Fruit fly (Drosophila melanogaster): ENCODE measurements around the gene Klp3A.

Klp3A gene

DNA sequence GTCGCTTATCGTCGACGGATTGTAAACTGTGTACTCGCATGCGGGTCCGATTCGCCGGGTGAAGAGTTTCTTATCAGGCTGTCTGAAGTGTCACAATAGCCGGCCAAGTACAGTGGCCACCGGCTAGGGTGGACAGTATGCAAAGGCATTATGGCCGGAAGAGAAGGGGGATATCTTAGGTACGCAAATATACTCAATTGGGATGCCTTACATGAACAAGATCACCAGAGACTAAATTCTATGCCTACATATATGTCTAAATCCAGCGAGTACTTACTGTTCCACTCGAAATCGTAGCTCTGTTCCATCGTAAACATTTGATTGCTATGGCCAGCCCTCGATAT lies 10.1 kb downstream of the Klp3A start (continued):
- TF ChIP-seq CG6654 (GFP tag; optimal IDR thresholded peaks at IDR 0.05): peak; percentile 71
- TF ChIP-seq insv (GFP tag; optimal IDR thresholded peaks at IDR 0.05): no peak
- TF ChIP-seq maf-S (GFP tag; optimal IDR thresholded peaks at IDR 0.05): peak; percentile 88
- no peak for TF ChIP-seq nerfin-2 (GFP tag; IDR thresholded peaks at IDR 0.05; ENCODE audit: partially characterized antibody)
- peak; percentile 94 for TF ChIP-seq CHES-1-like (GFP tag; optimal IDR thresholded peaks at IDR 0.05)
- peak; percentile 90 for TF ChIP-seq CG8765 (GFP tag; IDR thresholded peaks at IDR 0.05)
- TF ChIP-seq ash1 (GFP tag; optimal IDR thresholded peaks at IDR 0.05): peak; percentile 77
- peak; percentile 87 for TF ChIP-seq Chrac-16 (GFP tag; optimal IDR thresholded peaks at IDR 0.05)
- peak; percentile 86 for TF ChIP-seq sr (GFP tag; IDR thresholded peaks at IDR 0.05)
- TF ChIP-seq CG16779 (GFP tag; IDR thresholded peaks at IDR 0.05): peak; percentile 94
- peak; percentile 95 for TF ChIP-seq wdn (GFP tag; IDR thresholded peaks at IDR 0.05)
- TF ChIP-seq HLHmδ (GFP tag; optimal IDR thresholded peaks at IDR 0.05): no peak
- TF ChIP-seq CG18619 (GFP tag; optimal IDR thresholded peaks at IDR 0.05): peak; percentile 87
- TF ChIP-seq CG7963 (GFP tag; IDR thresholded peaks at IDR 0.05; ENCODE audit: partially characterized antibody): no peak
- TF ChIP-seq Abd-B (GFP tag; optimal IDR thresholded peaks at IDR 0.05): peak; percentile 82
- TF ChIP-seq CG9817 (tag; optimal IDR thresholded peaks at IDR 0.05): peak; percentile 84
- peak; percentile 77 for TF ChIP-seq CG12744 (GFP tag; optimal IDR thresholded peaks at IDR 0.05)
- TF ChIP-seq NFAT (GFP tag; IDR thresholded peaks at IDR 0.05): peak; percentile 96
- TF ChIP-seq vvl (GFP tag; IDR thresholded peaks at IDR 0.05): peak; percentile 97
- TF ChIP-seq btn (GFP tag; optimal IDR thresholded peaks at IDR 0.05): peak; percentile 78
- peak; percentile 83 for TF ChIP-seq shn (GFP tag; optimal IDR thresholded peaks at IDR 0.05)
- TF ChIP-seq sisA (GFP tag; IDR thresholded peaks at IDR 0.05): peak; percentile 95
- TF ChIP-seq Ada2b (GFP tag; IDR thresholded peaks at IDR 0.05): peak; percentile 93
- TF ChIP-seq Nf-YB (GFP tag; optimal IDR thresholded peaks at IDR 0.05): peak; percentile 56
- no peak for TF ChIP-seq chinmo (GFP tag; IDR thresholded peaks at IDR 0.05; ENCODE audit: partially characterized antibody)
- peak; percentile 83 for TF ChIP-seq CG1233 (GFP tag; optimal IDR thresholded peaks at IDR 0.05)
- no peak for TF ChIP-seq Jarid2 (GFP tag; optimal IDR thresholded peaks at IDR 0.05)
- peak; percentile 75 for TF ChIP-seq ewg (GFP tag; optimal IDR thresholded peaks at IDR 0.05)
- peak; percentile 76 for TF ChIP-seq CG18764 (GFP tag; optimal IDR thresholded peaks at IDR 0.05)
- peak; percentile 85 for TF ChIP-seq Gsc (GFP tag; IDR thresholded peaks at IDR 0.05)
- TF ChIP-seq CG4820 (GFP tag; optimal IDR thresholded peaks at IDR 0.05): peak; percentile 88
- peak; percentile 98 for TF ChIP-seq grau (tag; optimal IDR thresholded peaks at IDR 0.05)
- TF ChIP-seq chn (GFP tag; optimal IDR thresholded peaks at IDR 0.05): peak; percentile 79
- peak; percentile 96 for TF ChIP-seq CG12071 (GFP tag; optimal IDR thresholded peaks at IDR 0.05)
- peak; percentile 73 for TF ChIP-seq Bdp1 (GFP tag; optimal IDR thresholded peaks at IDR 0.05)
- TF ChIP-seq hkb (optimal IDR thresholded peaks at IDR 0.05): no peak
- TF ChIP-seq hkb (GFP tag; IDR thresholded peaks at IDR 0.05): peak; percentile 93
- peak; percentile 86 for TF ChIP-seq NfI (GFP tag; optimal IDR thresholded peaks at IDR 0.05)
- peak; percentile 66 for TF ChIP-seq nerfin-1 (tag; optimal IDR thresholded peaks at IDR 0.05)
- TF ChIP-seq esg (GFP tag; conservative IDR thresholded peaks at IDR 0.05): peak; percentile 93
- TF ChIP-seq dmrt99B (tag; optimal IDR thresholded peaks at IDR 0.05): peak; percentile 92
- TF ChIP-seq Max (GFP tag; optimal IDR thresholded peaks at IDR 0.05): peak; percentile 81
- peak; percentile 95 for TF ChIP-seq CG11247 (GFP tag; IDR thresholded peaks at IDR 0.05)
- peak; percentile 90 for TF ChIP-seq pho (GFP tag; optimal IDR thresholded peaks at IDR 0.05)
- TF ChIP-seq odd (GFP tag; optimal IDR thresholded peaks at IDR 0.05): peak; percentile 67
- no peak for TF ChIP-seq fru (optimal IDR thresholded peaks at IDR 0.05)
- peak; percentile 90 for TF ChIP-seq CG17328 (GFP tag; IDR thresholded peaks at IDR 0.05)
- peak; percentile 42 for TF ChIP-seq CG15479 (GFP tag; optimal IDR thresholded peaks at IDR 0.05)
- peak; percentile 96 for TF ChIP-seq Gug (GFP tag; IDR thresholded peaks at IDR 0.05)
- TF ChIP-seq CG3163 (GFP tag; optimal IDR thresholded peaks at IDR 0.05): peak; percentile 78
- TF ChIP-seq ci (GFP tag; IDR thresholded peaks at IDR 0.05): peak; percentile 96
- peak; percentile 56 for TF ChIP-seq fd64A (GFP tag; optimal IDR thresholded peaks at IDR 0.05)

Data from whole organism, embryonic.